Worm (Caenorhabditis elegans): ENCODE results near the gene ZK1010.4.

The ZK1010.4 gene

ce11 chrIII:12980770-12981169, at the start of gene ZK1010.4:
TSS of gene ZK1010.4 (plus strand) at chrIII:12981070.
- TF ChIP-seq alr-1 (tag; optimal IDR thresholded peaks at IDR 0.05): no peak
- no peak for TF ChIP-seq lin-13 (GFP tag; optimal IDR thresholded peaks at IDR 0.05)
- TF ChIP-seq nhr-10 (tag; optimal IDR thresholded peaks at IDR 0.05): no peak
- no peak for TF ChIP-seq mbf-1 (tag; optimal IDR thresholded peaks at IDR 0.05)
- TF ChIP-seq peb-1 (tag; optimal IDR thresholded peaks at IDR 0.05): no peak

- no peak for TF ChIP-seq egl-27 (tag; optimal IDR thresholded peaks at IDR 0.05)
- no peak for TF ChIP-seq mdl-1 (tag; optimal IDR thresholded peaks at IDR 0.05)
- no peak for TF ChIP-seq nhr-129 (tag; optimal IDR thresholded peaks at IDR 0.05)
- no peak for TF ChIP-seq mab-5 (tag; optimal IDR thresholded peaks at IDR 0.05)
- no peak for TF ChIP-seq nhr-77 (tag; optimal IDR thresholded peaks at IDR 0.05)
- no peak for TF ChIP-seq nhr-11 (tag; optimal IDR thresholded peaks at IDR 0.05)
- TF ChIP-seq gmeb-1 (tag; optimal IDR thresholded peaks at IDR 0.05): no peak
- TF ChIP-seq lin-11 (tag; optimal IDR thresholded peaks at IDR 0.05): no peak
These were observed 49.8 kb upstream of the ZK1010.4 start for ce11 chrIII:12931108-12931507.

- TF ChIP-seq nhr-12 (tag; optimal IDR thresholded peaks at IDR 0.05): no peak
- TF ChIP-seq peb-1 (tag; optimal IDR thresholded peaks at IDR 0.05): no peak
- peak; percentile 30 for TF ChIP-seq R02D3.7 (tag; optimal IDR thresholded peaks at IDR 0.05)
- no peak for TF ChIP-seq aly-2 (tag; optimal IDR thresholded peaks at IDR 0.05)
- TF ChIP-seq snpc-4 (tag; optimal IDR thresholded peaks at IDR 0.05): no peak
- peak; percentile 75 for TF ChIP-seq F13H6.1 (tag; optimal IDR thresholded peaks at IDR 0.05)
- TF ChIP-seq fos-1 (tag; optimal IDR thresholded peaks at IDR 0.05): peak; percentile 37
- no peak for TF ChIP-seq ztf-4 (tag; optimal IDR thresholded peaks at IDR 0.05)
- peak; percentile 67 for TF ChIP-seq lin-11 (tag; optimal IDR thresholded peaks at IDR 0.05)
- TF ChIP-seq egl-27 (tag; optimal IDR thresholded peaks at IDR 0.05): peak; percentile 40
- peak; percentile 85 to 88 for TF ChIP-seq lsy-2 (tag; optimal IDR thresholded peaks at IDR 0.05)
- peak; percentile 37 for TF ChIP-seq ama-1 (optimal IDR thresholded peaks at IDR 0.05)
- no peak for TF ChIP-seq unc-39 (tag; optimal IDR thresholded peaks at IDR 0.05)
- peak; percentile 37 for TF ChIP-seq nhr-21 (tag; optimal IDR thresholded peaks at IDR 0.05)
- TF ChIP-seq nhr-129 (tag; optimal IDR thresholded peaks at IDR 0.05): peak; percentile 63
- peak; percentile 36 for TF ChIP-seq sma-3 (GFP tag; optimal IDR thresholded peaks at IDR 0.05)
- peak; percentile 44 for TF ChIP-seq mab-5 (tag; optimal IDR thresholded peaks at IDR 0.05)
- peak; percentile 59 for TF ChIP-seq sem-4 (tag; optimal IDR thresholded peaks at IDR 0.05)
- no peak for TF ChIP-seq nhr-11 (tag; optimal IDR thresholded peaks at IDR 0.05)
- TF ChIP-seq crh-2 (tag; optimal IDR thresholded peaks at IDR 0.05): peak; percentile 70
- no peak for TF ChIP-seq sma-9 (GFP tag; optimal IDR thresholded peaks at IDR 0.05)
- TF ChIP-seq sma-9 (tag; optimal IDR thresholded peaks at IDR 0.05): no peak
- no peak for TF ChIP-seq nhr-23 (tag; optimal IDR thresholded peaks at IDR 0.05)
- no peak for TF ChIP-seq mbf-1 (tag; optimal IDR thresholded peaks at IDR 0.05)
- no peak for TF ChIP-seq dmd-4 (tag; optimal IDR thresholded peaks at IDR 0.05)
- TF ChIP-seq gmeb-1 (tag; optimal IDR thresholded peaks at IDR 0.05): peak; percentile 81
- TF ChIP-seq zag-1 (tag; optimal IDR thresholded peaks at IDR 0.05): no peak
- no peak for TF ChIP-seq alr-1 (tag; optimal IDR thresholded peaks at IDR 0.05)
- TF ChIP-seq C34F6.9 (tag; optimal IDR thresholded peaks at IDR 0.05): peak; percentile 84
- TF ChIP-seq lin-13 (GFP tag; optimal IDR thresholded peaks at IDR 0.05): peak; percentile 58
- TF ChIP-seq unc-55 (GFP tag; optimal IDR thresholded peaks at IDR 0.05): peak; percentile 78
- TF ChIP-seq nhr-6 (tag; optimal IDR thresholded peaks at IDR 0.05): no peak
- TF ChIP-seq unc-62 (GFP tag; optimal IDR thresholded peaks at IDR 0.05): no peak
- TF ChIP-seq nhr-25 (tag; optimal IDR thresholded peaks at IDR 0.05): peak; percentile 49
- TF ChIP-seq ZK546.5 (tag; optimal IDR thresholded peaks at IDR 0.05): no peak
These were observed 49.0 kb upstream of the ZK1010.4 start, which contains the start of gene rbm-7 for ce11 chrIII:12931786-12932427. TSS of gene rbm-7 (minus strand) at chrIII:12931867.

ce11 chrIII:12932776-12933175, 48.1 kb upstream of the ZK1010.4 start:
- TF ChIP-seq ceh-82 (tag; optimal IDR thresholded peaks at IDR 0.05): no peak
- TF ChIP-seq skn-1 (tag; optimal IDR thresholded peaks at IDR 0.05): peak; percentile 50
- no peak for TF ChIP-seq egl-27 (tag; optimal IDR thresholded peaks at IDR 0.05)

Measured in whole organism, L2 larva.